Worm (Caenorhabditis elegans) whole organism, L2 larva: ENCODE results near the gene git-1.
A peak's percentile ranks its signal among the peaks of the same experiment; 100 is the strongest.

Experiments used
- F13H6.1 ChIP-seq: sonication (generic microtip); optimal IDR thresholded peaks from 2 replicates; lab custom pipeline; 2016; ENCODE audit warnings: missing genetic modification characterization, missing compliant biosample characterization
- R02D3.7 ChIP-seq: fragments of 150-350 bp; optimal IDR thresholded peaks from 2 replicates; lab custom pipeline; 2014; ENCODE audit warnings: missing biosample characterization, missing genetic modification characterization
- alr-1 ChIP-seq: fragments of 150-350 bp; optimal IDR thresholded peaks from 2 replicates; lab custom pipeline; 2014; ENCODE audit warnings: missing biosample characterization, missing genetic modification characterization
- ama-1 ChIP-seq: fragments of 150-350 bp; optimal IDR thresholded peaks from 2 replicates; lab custom pipeline; 2018; ENCODE audit warnings: inconsistent platforms
- blmp-1 ChIP-seq: sonication (generic microtip); optimal IDR thresholded peaks from 2 replicates; lab custom pipeline; 2017; ENCODE audit warnings: missing genetic modification characterization, mild to moderate bottlenecking, missing compliant biosample characterization, antibody characterized with exemption, moderate library complexity; ENCODE audit not compliant: insufficient read depth
- ceh-16 ChIP-seq: fragments of 150-350 bp; optimal IDR thresholded peaks from 2 replicates; lab custom pipeline; 2014; ENCODE audit warnings: missing biosample characterization, missing genetic modification characterization
- crh-2 ChIP-seq: sonication (generic microtip); optimal IDR thresholded peaks from 2 replicates; lab custom pipeline; 2017; ENCODE audit warnings: missing biosample characterization, missing genetic modification characterization
- dmd-4 ChIP-seq: sonication (generic microtip); optimal IDR thresholded peaks from 2 replicates; lab custom pipeline; 2017; ENCODE audit warnings: missing biosample characterization, missing genetic modification characterization
- elt-1 ChIP-seq: fragments of 150-350 bp; optimal IDR thresholded peaks from 2 replicates; lab custom pipeline; 2014; ENCODE audit warnings: missing biosample characterization, missing genetic modification characterization
- elt-3 ChIP-seq: sonication (generic microtip); optimal IDR thresholded peaks from 2 replicates; lab custom pipeline; 2017; ENCODE audit warnings: missing biosample characterization, missing genetic modification characterization
- fos-1 ChIP-seq: fragments of 150-350 bp; optimal IDR thresholded peaks from 2 replicates; lab custom pipeline; 2014; ENCODE audit warnings: missing biosample characterization, missing genetic modification characterization
- gmeb-1 ChIP-seq: fragments of 150-350 bp; optimal IDR thresholded peaks from 2 replicates; lab custom pipeline; 2014; ENCODE audit warnings: missing biosample characterization, missing genetic modification characterization
- lin-11 ChIP-seq: fragments of 150-350 bp; sonication (generic microtip); optimal IDR thresholded peaks from 2 replicates; lab custom pipeline; 2014; ENCODE audit warnings: missing biosample characterization, missing genetic modification characterization, inconsistent platforms, mixed read lengths
- lin-13 ChIP-seq: fragments of 150-350 bp; optimal IDR thresholded peaks from 2 replicates; lab custom pipeline; 2014; ENCODE audit warnings: missing biosample characterization, missing genetic modification reagents, missing genetic modification characterization
- lsy-2 ChIP-seq, 2 experiments: fragments of 150-350 bp in 1 of 2; sonication (generic microtip) in 1 of 2; optimal IDR thresholded peaks; 2 replicates each; lab custom pipeline; 2014 to 2017; ENCODE audit warnings: missing biosample characterization in 2 of 2, missing genetic modification characterization in 2 of 2
- mab-5 ChIP-seq: fragments of 150-350 bp; optimal IDR thresholded peaks from 2 replicates; lab custom pipeline; 2014; ENCODE audit warnings: missing biosample characterization, missing genetic modification characterization
- mbf-1 ChIP-seq: sonication (generic microtip); optimal IDR thresholded peaks from 2 replicates; lab custom pipeline; 2017; ENCODE audit warnings: missing biosample characterization, missing genetic modification characterization
- mdl-1 ChIP-seq, 2 experiments: fragments of 150-350 bp in 1 of 2; sonication (generic microtip) in 1 of 2; optimal IDR thresholded peaks; 2 replicates each; lab custom pipeline; 2017; ENCODE audit warnings: missing biosample characterization in 2 of 2, missing genetic modification characterization in 2 of 2
- nhr-10 ChIP-seq: sonication (generic microtip); optimal IDR thresholded peaks from 2 replicates; lab custom pipeline; 2017; ENCODE audit warnings: missing biosample characterization, missing genetic modification characterization
- nhr-21 ChIP-seq: fragments of 150-350 bp; optimal IDR thresholded peaks from 2 replicates; lab custom pipeline; 2014; ENCODE audit warnings: missing biosample characterization, missing genetic modification characterization
- nhr-23 ChIP-seq: fragments of 150-350 bp; optimal IDR thresholded peaks from 2 replicates; lab custom pipeline; 2014; ENCODE audit warnings: missing biosample characterization, missing genetic modification reagents, missing genetic modification characterization
- nhr-25 ChIP-seq: fragments of 150-350 bp; sonication (generic microtip); optimal IDR thresholded peaks from 3 replicates; lab custom pipeline; 2014; ENCODE audit warnings: missing biosample characterization, missing genetic modification characterization
- nhr-6 ChIP-seq: fragments of 150-350 bp; optimal IDR thresholded peaks from 2 replicates; lab custom pipeline; 2014; ENCODE audit warnings: missing biosample characterization, missing genetic modification characterization
- nhr-77 ChIP-seq: fragments of 150-350 bp; optimal IDR thresholded peaks from 2 replicates; lab custom pipeline; 2014; ENCODE audit warnings: missing biosample characterization, missing genetic modification characterization
- peb-1 ChIP-seq: fragments of 150-350 bp; optimal IDR thresholded peaks from 2 replicates; lab custom pipeline; 2014; ENCODE audit warnings: missing biosample characterization, missing genetic modification characterization
- sem-4 ChIP-seq: fragments of 150-350 bp; optimal IDR thresholded peaks from 2 replicates; lab custom pipeline; 2014; ENCODE audit warnings: missing biosample characterization, missing genetic modification reagents, missing genetic modification characterization
- skn-1 ChIP-seq: sonication (generic microtip); optimal IDR thresholded peaks from 2 replicates; lab custom pipeline; 2017; ENCODE audit warnings: missing biosample characterization, missing genetic modification characterization
- sma-3 ChIP-seq: sonication (generic microtip); optimal IDR thresholded peaks from 2 replicates; lab custom pipeline; 2016; ENCODE audit warnings: missing genetic modification reagents, missing genetic modification characterization, missing compliant biosample characterization
- sma-9 ChIP-seq, 2 experiments: fragments of 150-350 bp in 1 of 2; sonication (generic microtip) in 1 of 2; optimal IDR thresholded peaks; 2 replicates each; lab custom pipeline; 2014 to 2016; ENCODE audit warnings: missing genetic modification characterization in 2 of 2, mild to moderate bottlenecking in 1 of 2, missing biosample characterization in 1 of 2, missing compliant biosample characterization in 1 of 2, missing genetic modification reagents in 1 of 2, moderate library complexity in 1 of 2
- unc-39 ChIP-seq: fragments of 150-350 bp; optimal IDR thresholded peaks from 2 replicates; lab custom pipeline; 2014; ENCODE audit warnings: missing biosample characterization, missing genetic modification characterization
- unc-55 ChIP-seq: fragments of 150-350 bp; sonication (generic microtip); optimal IDR thresholded peaks from 3 replicates; lab custom pipeline; 2014; ENCODE audit warnings: missing biosample characterization, missing genetic modification reagents, missing genetic modification characterization
- unc-62 ChIP-seq: fragments of 150-350 bp; optimal IDR thresholded peaks from 2 replicates; lab custom pipeline; 2014; ENCODE audit warnings: missing biosample characterization, missing genetic modification reagents, missing genetic modification characterization
- zag-1 ChIP-seq: fragments of 150-350 bp; optimal IDR thresholded peaks from 2 replicates; lab custom pipeline; 2014; ENCODE audit warnings: missing biosample characterization, missing genetic modification characterization
- ztf-1 ChIP-seq: fragments of 200-800 bp; sonication (Bioruptor generic); conservative IDR thresholded peaks from 2 replicates; pipeline ENCODE4 v1.3.6; 2022; ENCODE audit warnings: missing genetic modification characterization, missing compliant biosample characterization
- ztf-11 ChIP-seq: sonication (generic microtip); optimal IDR thresholded peaks from 2 replicates; lab custom pipeline; 2017; ENCODE audit warnings: missing biosample characterization, missing genetic modification characterization
- ztf-4 ChIP-seq: fragments of 150-350 bp; optimal IDR thresholded peaks from 2 replicates; lab custom pipeline; 2014; ENCODE audit warnings: missing biosample characterization, missing genetic modification characterization

git-1 gene

DNA sequence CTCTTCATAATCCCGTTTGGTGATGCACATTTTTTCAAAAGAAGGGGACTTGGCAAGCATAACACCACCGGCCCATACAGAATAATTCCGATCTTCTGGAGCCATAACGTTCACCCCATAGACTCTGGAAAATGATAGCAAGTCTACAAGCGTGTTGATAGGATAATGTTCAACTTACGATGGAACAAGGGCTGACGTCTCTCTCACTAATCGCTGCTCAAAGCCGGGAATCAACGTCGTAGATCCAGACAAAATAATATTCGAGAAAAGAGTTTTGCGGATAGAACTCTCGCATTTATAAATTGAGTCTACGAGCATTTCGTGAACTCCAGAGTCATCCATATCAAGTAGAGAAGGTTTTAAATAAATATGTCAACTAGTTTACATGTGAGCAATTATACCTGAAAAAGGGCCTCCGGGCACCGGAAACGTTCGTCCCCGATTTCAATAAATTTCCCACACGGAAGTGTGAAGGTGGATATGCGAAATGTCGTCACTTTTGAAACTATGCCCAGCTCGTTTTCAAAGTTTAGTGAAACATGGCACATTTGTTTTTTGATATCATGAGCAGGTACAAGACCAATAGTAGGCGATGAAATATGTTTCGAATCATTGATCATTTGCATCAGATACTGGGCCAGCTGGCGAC lies 32.7 kb upstream of the git-1 start:
- no peak for TF ChIP-seq skn-1
- TF ChIP-seq ztf-4 (tag; lab: Kevin White, UChicago), result no peak
- no peak for TF ChIP-seq crh-2 (tag; lab: Kevin White, UChicago)
- no peak for TF ChIP-seq nhr-6 (tag; lab: Kevin White, UChicago)
- TF ChIP-seq nhr-25 (tag; lab: Kevin White, UChicago), result no peak
- TF ChIP-seq unc-39, result no peak
- no peak for TF ChIP-seq ztf-1
- TF ChIP-seq nhr-21, result no peak
- no peak for TF ChIP-seq unc-55 (GFP tag; lab: Kevin White, UChicago)
- no peak for TF ChIP-seq blmp-1 (tag; lab: Kevin White, UChicago)
- no peak for TF ChIP-seq alr-1 (tag; lab: Kevin White, UChicago)
- TF ChIP-seq ztf-11 (tag; lab: Kevin White, UChicago), result no peak
- TF ChIP-seq mdl-1 (tag; optimal IDR thresholded peaks at IDR 0.05; lab: Kevin White, UChicago), result no peak
- no peak for TF ChIP-seq zag-1 (tag; lab: Kevin White, UChicago)
- TF ChIP-seq mbf-1 (tag; lab: Kevin White, UChicago), result no peak
- TF ChIP-seq peb-1, result no peak
- TF ChIP-seq fos-1 (tag; lab: Kevin White, UChicago), result no peak
- no peak for TF ChIP-seq R02D3.7 (tag; lab: Kevin White, UChicago)
- TF ChIP-seq dmd-4 (tag; lab: Kevin White, UChicago), result no peak
- TF ChIP-seq, all 48 proteins: peak for 0

DNA sequence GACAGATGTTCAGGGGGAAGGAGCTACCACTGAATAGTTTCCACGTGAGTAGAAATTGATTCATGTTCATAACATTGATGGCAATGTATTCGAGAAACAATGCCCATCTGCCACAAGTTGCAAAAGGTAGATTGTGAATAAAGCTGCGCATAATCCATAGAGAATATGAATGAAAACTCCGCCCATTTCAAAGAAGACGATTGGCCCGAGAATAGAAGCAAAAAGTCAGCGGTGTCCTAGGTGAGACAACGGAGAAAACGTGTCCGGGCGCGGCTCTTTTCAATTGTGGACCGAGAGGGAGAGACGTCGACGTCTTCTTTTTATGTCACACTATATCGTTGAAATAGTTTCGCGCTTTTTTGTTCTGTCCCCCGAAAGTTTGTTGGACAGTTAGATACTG lies 25.1 kb upstream of the git-1 start, which contains the start of gene vab-3:
TSS of gene vab-3 (plus strand) at position 301 of the 400 bp plus-strand sequence.
- no peak for TF ChIP-seq ceh-16
- TF ChIP-seq elt-3 (tag; lab: Kevin White, UChicago), result no peak
- TF ChIP-seq ztf-4 (tag; lab: Kevin White, UChicago), result no peak
- TF ChIP-seq fos-1 (tag; lab: Kevin White, UChicago), result no peak
- TF ChIP-seq nhr-25 (tag; lab: Kevin White, UChicago), result no peak
- TF ChIP-seq sma-3 (GFP tag; lab: Kevin White, UChicago), result no peak
- TF ChIP-seq gmeb-1, result no peak
- TF ChIP-seq elt-1 (tag; lab: Kevin White, UChicago), result no peak
- no peak for TF ChIP-seq dmd-4 (tag; lab: Kevin White, UChicago)
- TF ChIP-seq zag-1 (tag; lab: Kevin White, UChicago), result no peak
- TF ChIP-seq R02D3.7 (tag; lab: Kevin White, UChicago), result no peak
- no peak for TF ChIP-seq nhr-21

DNA sequence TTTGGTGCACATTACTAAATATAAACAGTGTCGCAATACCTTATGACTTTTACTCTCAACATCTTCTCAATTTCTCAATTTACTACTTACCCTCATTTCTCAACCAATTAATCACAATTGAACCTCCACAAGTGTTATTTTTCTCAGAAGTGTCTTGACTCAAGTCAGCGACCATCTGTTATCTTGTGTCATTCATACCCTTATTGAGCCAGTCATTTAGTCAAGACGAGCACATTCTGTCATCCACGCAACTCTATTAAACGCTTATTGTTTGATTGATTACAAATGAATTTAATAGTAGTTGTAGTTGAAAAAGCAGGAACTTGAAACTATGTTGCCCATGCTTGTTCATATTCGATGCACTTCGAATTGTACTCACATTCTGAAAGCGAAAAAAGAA lies 21.3 kb upstream of the git-1 start:
- TF ChIP-seq sem-4 (tag; lab: Kevin White, UChicago) (no peak), unc-39 (no peak), nhr-10 (no peak), nhr-23 (tag; lab: Kevin White, UChicago) (no peak), unc-62 (no peak), mbf-1 (tag; lab: Kevin White, UChicago) (no peak)

DNA sequence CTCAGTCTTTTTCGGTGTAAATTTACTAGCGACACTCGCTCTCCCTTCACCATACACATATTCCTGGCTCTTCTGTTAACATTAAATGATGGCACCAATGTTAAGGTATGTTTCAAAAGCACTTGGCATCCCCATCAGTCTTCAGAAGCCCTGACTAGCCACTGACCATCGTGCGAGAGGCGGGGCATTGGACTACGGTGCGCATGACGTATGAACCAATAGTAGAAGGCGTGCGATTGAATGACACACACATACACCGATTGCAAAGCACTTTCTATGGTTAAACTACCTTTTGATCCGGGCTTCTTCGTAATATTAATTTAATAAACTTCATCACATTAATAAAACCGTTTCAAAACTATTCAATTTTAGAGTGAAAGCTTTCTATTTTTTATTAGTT lies 19.5 kb upstream of the git-1 start:
- TF ChIP-seq sma-3 (GFP tag; lab: Kevin White, UChicago) (no peak), lsy-2 (tag; optimal IDR thresholded peaks at IDR 0.05; lab: Kevin White, UChicago) (peak in 1 of 2 experiments; percentile 42)

DNA sequence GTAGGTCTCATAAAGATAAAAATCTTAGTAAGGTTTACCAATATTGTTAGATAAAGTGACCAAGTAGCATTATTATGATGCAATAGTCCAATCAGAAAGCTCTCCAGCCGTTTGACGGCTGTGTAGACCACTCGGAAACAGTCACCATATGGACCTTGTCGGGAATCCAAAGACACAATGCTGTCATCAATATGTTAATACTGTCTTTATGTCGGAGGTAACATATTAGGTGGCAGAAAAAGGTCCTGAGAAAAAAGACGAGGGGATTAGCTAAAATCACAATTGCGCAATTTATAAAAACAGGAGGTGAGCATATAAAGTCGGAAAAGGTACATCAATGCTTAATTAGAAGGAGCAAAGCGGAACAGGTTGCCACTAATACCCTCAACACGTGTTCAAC lies 16.7 kb upstream of the git-1 start:
- TF ChIP-seq crh-2 (tag; lab: Kevin White, UChicago), result no peak
- TF ChIP-seq sma-9 (GFP tag; optimal IDR thresholded peaks at IDR 0.05; lab: Kevin White, UChicago), result no peak
- no peak for TF ChIP-seq sma-9 (tag; optimal IDR thresholded peaks at IDR 0.05; lab: Kevin White, UChicago)
- no peak for TF ChIP-seq skn-1
- no peak for TF ChIP-seq F13H6.1
- TF ChIP-seq lsy-2 (tag; optimal IDR thresholded peaks at IDR 0.05; lab: Kevin White, UChicago), result no peak
- no peak for TF ChIP-seq zag-1 (tag; lab: Kevin White, UChicago)
- no peak for TF ChIP-seq peb-1
- TF ChIP-seq sma-3 (GFP tag; lab: Kevin White, UChicago), result no peak
- no peak for TF ChIP-seq lin-11 (tag; lab: Kevin White, UChicago)
- TF ChIP-seq ztf-1, result no peak
- no peak for TF ChIP-seq nhr-77 (tag; lab: Kevin White, UChicago)
- TF ChIP-seq blmp-1 (tag; lab: Kevin White, UChicago), result no peak
- TF ChIP-seq mab-5 (tag; lab: Kevin White, UChicago), result no peak
- no peak for TF ChIP-seq ztf-11 (tag; lab: Kevin White, UChicago)
- no peak for TF ChIP-seq sem-4 (tag; lab: Kevin White, UChicago)
- TF ChIP-seq ama-1, result no peak
- no peak for TF ChIP-seq fos-1 (tag; lab: Kevin White, UChicago)
- TF ChIP-seq lin-13 (GFP tag; lab: Kevin White, UChicago), result no peak
- TF ChIP-seq, all 48 proteins: peak for 0
